Worm (Caenorhabditis elegans): ENCODE data around the gene skr-5.

DNA sequence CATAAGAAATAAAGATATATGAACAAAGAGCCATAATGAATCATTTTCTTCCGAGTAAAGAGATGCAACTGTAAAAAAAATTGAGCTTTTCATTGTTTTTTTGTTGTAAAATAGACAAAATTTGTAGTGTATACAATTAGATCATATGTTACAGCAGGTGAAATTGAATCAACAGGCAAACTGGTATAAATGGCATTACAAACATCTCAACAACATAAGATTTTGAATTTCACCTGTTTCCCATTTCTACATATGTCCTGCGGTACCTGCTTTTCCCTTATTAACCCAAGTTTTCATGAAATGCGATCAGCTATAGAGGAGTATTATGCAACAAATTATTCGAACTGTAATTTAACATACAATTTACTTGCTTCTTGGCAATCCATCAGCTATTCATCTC is 47.7 kb downstream of the skr-5 start, which contains the start of gene srh-120:
- TF ChIP-seq nhr-12 (tag; optimal IDR thresholded peaks at IDR 0.05) (no peak), elt-2 (tag; optimal IDR thresholded peaks at IDR 0.05) (no peak), nhr-76 (tag; optimal IDR thresholded peaks at IDR 0.05) (no peak), fkh-10 (GFP tag; optimal IDR thresholded peaks at IDR 0.05) (no peak), nhr-23 (tag; optimal IDR thresholded peaks at IDR 0.05) (no peak)
